Worm (Caenorhabditis elegans) whole organism, L1 larva: ENCODE results near the gene nhr-14.

ENCODE experiments used
- C16A3.4 ChIP-seq: fragments of 150-350 bp; optimal IDR thresholded peaks from 2 replicates; lab custom pipeline; 2014; ENCODE audit warnings: missing biosample characterization, missing genetic modification characterization
- C34B4.2 ChIP-seq: sonication (generic microtip); optimal IDR thresholded peaks from 2 replicates; lab custom pipeline; 2017; ENCODE audit warnings: mild to moderate bottlenecking, missing genetic modification characterization, missing compliant biosample characterization
- aha-1 ChIP-seq: fragments of 150-350 bp; optimal IDR thresholded peaks from 2 replicates; lab custom pipeline; 2014; ENCODE audit warnings: missing biosample characterization, missing genetic modification characterization
- blmp-1 ChIP-seq: fragments of 150-350 bp; optimal IDR thresholded peaks from 2 replicates; lab custom pipeline; 2014; ENCODE audit warnings: missing biosample characterization, missing genetic modification characterization
- ceh-63 ChIP-seq: fragments of 200-800 bp; sonication (Bioruptor generic); optimal IDR thresholded peaks from 2 replicates; lab custom pipeline; 2018; ENCODE audit warnings: mild to moderate bottlenecking, missing genetic modification characterization, missing compliant biosample characterization
- ceh-82 ChIP-seq, 3 experiments: fragments of 150-350 bp in 1 of 3; sonication (generic microtip) in 2 of 3; optimal IDR thresholded peaks; 2 replicates each; lab custom pipeline; 2014 to 2017; ENCODE audit warnings: missing biosample characterization in 3 of 3, missing genetic modification characterization in 3 of 3
- ceh-88 ChIP-seq: fragments of 200-800 bp; sonication (Bioruptor generic); IDR thresholded peaks from 2 replicates; pipeline ENCODE4 v1.3.6; 2022; ENCODE audit warnings: missing genetic modification characterization, missing compliant biosample characterization
- ceh-90 ChIP-seq: sonication (generic microtip); optimal IDR thresholded peaks from 2 replicates; lab custom pipeline; 2016; ENCODE audit warnings: missing genetic modification characterization, missing compliant biosample characterization
- ces-1 ChIP-seq: fragments of 150-350 bp; optimal IDR thresholded peaks from 2 replicates; lab custom pipeline; 2014; ENCODE audit warnings: missing biosample characterization, missing genetic modification reagents, missing genetic modification characterization
- dsc-1 ChIP-seq: sonication (generic microtip); optimal IDR thresholded peaks from 2 replicates; lab custom pipeline; 2016; ENCODE audit warnings: mild to moderate bottlenecking, missing genetic modification characterization, missing compliant biosample characterization
- efl-1 ChIP-seq, 4 experiments: fragments of 150-350 bp; optimal IDR thresholded peaks in 3 of 4; peaks in 1 of 4; 1 replicate in 1 of 4; 2 replicates in 3 of 4; lab custom pipeline; 2014; ENCODE audit warnings: missing biosample characterization in 2 of 4, missing genetic modification characterization in 2 of 4, missing genetic modification reagents in 2 of 4
- egl-13 ChIP-seq: sonication (generic microtip); optimal IDR thresholded peaks from 2 replicates; lab custom pipeline; 2016; ENCODE audit warnings: missing genotype, missing genetic modification reagents, missing genetic modification characterization, missing compliant biosample characterization
- elt-2 ChIP-seq: sonication (generic microtip); optimal IDR thresholded peaks from 2 replicates; lab custom pipeline; 2016; ENCODE audit warnings: missing genetic modification characterization, mild to moderate bottlenecking, inconsistent platforms, missing compliant biosample characterization, missing genetic modification reagents
- ets-5 ChIP-seq: fragments of 200-800 bp; sonication (Bioruptor generic); IDR thresholded peaks from 2 replicates; pipeline ENCODE4 v1.3.6; 2022; ENCODE audit warnings: missing genetic modification characterization, missing compliant biosample characterization
- fkh-10 ChIP-seq: sonication (generic microtip); optimal IDR thresholded peaks from 2 replicates; lab custom pipeline; 2017; ENCODE audit warnings: missing biosample characterization, missing genetic modification reagents, missing genetic modification characterization
- fos-1 ChIP-seq: fragments of 150-350 bp; optimal IDR thresholded peaks from 2 replicates; lab custom pipeline; 2014; ENCODE audit warnings: missing biosample characterization, missing genetic modification characterization
- grh-1 ChIP-seq: fragments of 200-800 bp; sonication (Bioruptor generic); IDR thresholded peaks from 2 replicates; pipeline ENCODE4 v1.3.6; 2022; ENCODE audit warnings: missing genetic modification reagents, missing genetic modification characterization, missing compliant biosample characterization
- isw-1 ChIP-seq: fragments of 200-800 bp; sonication (Bioruptor generic); IDR thresholded peaks from 2 replicates; pipeline ENCODE4 v1.3.6; 2022; ENCODE audit warnings: missing genetic modification characterization, missing compliant biosample characterization
- lin-14 ChIP-seq: fragments of 200-800 bp; sonication (Bioruptor generic); optimal IDR thresholded peaks from 2 replicates; lab custom pipeline; 2018; ENCODE audit warnings: mild to moderate bottlenecking, missing genetic modification characterization, moderate library complexity, missing compliant biosample characterization
- lin-35 ChIP-seq, 2 experiments: fragments of 150-350 bp; optimal IDR thresholded peaks; 2 replicates each; lab custom pipeline; 2014; ENCODE audit warnings: missing biosample characterization in 2 of 2, missing genetic modification characterization in 2 of 2, missing genetic modification reagents in 2 of 2
- mab-9 ChIP-seq: fragments of 200-800 bp; sonication (Bioruptor generic); IDR thresholded peaks from 2 replicates; pipeline ENCODE4 v1.3.6; 2022; ENCODE audit warnings: missing genetic modification reagents, missing genetic modification characterization, missing compliant biosample characterization
- mdl-1 ChIP-seq, 2 experiments: fragments of 150-350 bp; optimal IDR thresholded peaks; 2 replicates each; lab custom pipeline; 2014 to 2017; ENCODE audit warnings: missing biosample characterization in 2 of 2, missing genetic modification characterization in 2 of 2, inconsistent platforms in 1 of 2
- mef-2 ChIP-seq: fragments of 150-350 bp; optimal IDR thresholded peaks from 2 replicates; lab custom pipeline; 2014; ENCODE audit warnings: missing biosample characterization, missing genetic modification characterization
- mep-1 ChIP-seq: fragments of 150-350 bp; optimal IDR thresholded peaks from 2 replicates; lab custom pipeline; 2014; ENCODE audit warnings: missing biosample characterization, missing genetic modification characterization
- nhr-20 ChIP-seq: sonication (generic microtip); optimal IDR thresholded peaks from 2 replicates; lab custom pipeline; 2016; ENCODE audit warnings: mild to moderate bottlenecking, missing genetic modification characterization, missing compliant biosample characterization
- nhr-237 ChIP-seq: fragments of 150-350 bp; optimal IDR thresholded peaks from 2 replicates; lab custom pipeline; 2014; ENCODE audit warnings: missing biosample characterization, missing genetic modification characterization
- nhr-71 ChIP-seq: sonication (generic microtip); optimal IDR thresholded peaks from 2 replicates; lab custom pipeline; 2016; ENCODE audit warnings: mild to moderate bottlenecking, missing genetic modification characterization, moderate library complexity, missing compliant biosample characterization
- nhr-84 ChIP-seq: sonication (generic microtip); optimal IDR thresholded peaks from 2 replicates; lab custom pipeline; 2017; ENCODE audit warnings: missing biosample characterization, missing genetic modification characterization
- pqm-1 ChIP-seq: sonication (generic microtip); optimal IDR thresholded peaks from 3 replicates; lab custom pipeline; 2017; ENCODE audit warnings: missing biosample characterization, missing genetic modification characterization
- skn-1 ChIP-seq: fragments of 150-350 bp; optimal IDR thresholded peaks from 2 replicates; lab custom pipeline; 2014; ENCODE audit warnings: missing biosample characterization, missing genetic modification characterization
- snu-23 ChIP-seq: sonication (generic microtip); optimal IDR thresholded peaks from 2 replicates; lab custom pipeline; 2016; ENCODE audit warnings: missing genetic modification characterization, missing compliant biosample characterization
- sup-37 ChIP-seq: fragments of 200-800 bp; sonication (Bioruptor generic); optimal IDR thresholded peaks from 2 replicates; lab custom pipeline; 2018; ENCODE audit warnings: mild to moderate bottlenecking, missing genetic modification characterization, missing compliant biosample characterization
- tlp-1 ChIP-seq: fragments of 150-350 bp; optimal IDR thresholded peaks from 2 replicates; lab custom pipeline; 2014; ENCODE audit warnings: missing biosample characterization, missing genetic modification characterization
- unc-86 ChIP-seq: sonication (generic microtip); optimal IDR thresholded peaks from 2 replicates; lab custom pipeline; 2016; ENCODE audit warnings: missing genetic modification characterization, missing compliant biosample characterization
- unc-98 ChIP-seq: fragments of 200-800 bp; sonication (Bioruptor generic); IDR thresholded peaks from 2 replicates; pipeline ENCODE4 v1.3.6; 2022; ENCODE audit warnings: missing genetic modification characterization, missing compliant biosample characterization
- xbp-1 ChIP-seq: sonication (generic microtip); optimal IDR thresholded peaks from 2 replicates; lab custom pipeline; 2016; ENCODE audit warnings: missing genetic modification characterization, missing compliant biosample characterization
- zag-1 ChIP-seq: fragments of 150-350 bp; optimal IDR thresholded peaks from 2 replicates; lab custom pipeline; 2014; ENCODE audit warnings: missing biosample characterization, missing genetic modification characterization

The nhr-14 gene

DNA sequence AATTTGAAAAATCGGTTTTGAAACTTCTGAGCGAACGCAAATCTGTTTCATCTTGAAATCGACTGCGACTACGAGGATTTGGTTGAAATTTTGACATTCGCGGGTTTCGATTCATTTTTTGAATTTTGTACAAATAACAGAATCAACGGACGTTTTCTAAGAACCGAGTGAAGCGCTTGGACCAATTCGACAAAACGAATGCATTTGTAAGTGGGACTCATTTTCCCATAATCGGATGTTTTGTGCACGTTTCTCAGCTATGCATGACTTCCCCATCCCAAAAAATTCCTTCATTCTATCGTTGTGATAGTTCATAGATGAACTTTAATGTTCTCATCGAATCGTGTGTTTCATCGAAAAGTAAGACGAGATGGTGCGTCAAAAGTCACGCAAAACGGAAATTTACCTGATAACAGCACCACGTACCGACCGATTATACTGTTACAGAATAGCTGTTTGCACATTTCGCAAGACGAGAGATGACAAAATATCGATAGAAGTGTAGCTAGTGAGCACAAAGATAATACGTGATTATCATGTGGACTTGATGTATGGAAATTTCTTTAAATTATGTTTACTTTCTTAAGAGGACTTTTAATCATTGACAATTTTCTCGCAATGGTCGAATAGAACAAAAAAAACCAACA lies 5.7 kb downstream of the nhr-14 start, which contains the start of gene mec-10:
TSS of gene mec-10 (minus strand) at position 189 of the 647 bp plus-strand sequence.
- TF ChIP-seq sup-37 (GFP tag; lab: Kevin White, UChicago): no peak
- TF ChIP-seq elt-2 (tag; lab: Kevin White, UChicago): peak; percentile 95
- TF ChIP-seq lin-35 (GFP tag; optimal IDR thresholded peaks at IDR 0.05; lab: Kevin White, UChicago): peak in 1 of 2 experiments; percentile 41
- no peak for TF ChIP-seq tlp-1 (tag; lab: Kevin White, UChicago)
- TF ChIP-seq mdl-1 (tag; optimal IDR thresholded peaks at IDR 0.05; lab: Kevin White, UChicago): peak in 1 of 2 experiments; percentile 33
- no peak for TF ChIP-seq zag-1 (tag; lab: Kevin White, UChicago)
- no peak for TF ChIP-seq pqm-1 (tag; lab: Kevin White, UChicago)
- TF ChIP-seq unc-98 (GFP tag; lab: Robert Waterston, UW): no peak
- peak; percentile 14 for TF ChIP-seq nhr-71
- TF ChIP-seq ets-5: no peak
- TF ChIP-seq unc-86: peak; percentile 52
- TF ChIP-seq C34B4.2 (tag; lab: Kevin White, UChicago): no peak
- TF ChIP-seq efl-1 (optimal IDR thresholded peaks at IDR 0.05; lab: Kevin White, UChicago): no peak
- TF ChIP-seq efl-1 (GFP tag; optimal IDR thresholded peaks at IDR 0.05 in 1 of 2; lab: Kevin White, UChicago): peak in 1 of 2 experiments; percentile 31
- TF ChIP-seq isw-1 (GFP tag; lab: Robert Waterston, UW): no peak
- no peak for TF ChIP-seq ceh-82 (tag; optimal IDR thresholded peaks at IDR 0.05; lab: Kevin White, UChicago)
- TF ChIP-seq fos-1 (tag; lab: Kevin White, UChicago): no peak
- TF ChIP-seq, all 84 proteins: peak for 6

DNA sequence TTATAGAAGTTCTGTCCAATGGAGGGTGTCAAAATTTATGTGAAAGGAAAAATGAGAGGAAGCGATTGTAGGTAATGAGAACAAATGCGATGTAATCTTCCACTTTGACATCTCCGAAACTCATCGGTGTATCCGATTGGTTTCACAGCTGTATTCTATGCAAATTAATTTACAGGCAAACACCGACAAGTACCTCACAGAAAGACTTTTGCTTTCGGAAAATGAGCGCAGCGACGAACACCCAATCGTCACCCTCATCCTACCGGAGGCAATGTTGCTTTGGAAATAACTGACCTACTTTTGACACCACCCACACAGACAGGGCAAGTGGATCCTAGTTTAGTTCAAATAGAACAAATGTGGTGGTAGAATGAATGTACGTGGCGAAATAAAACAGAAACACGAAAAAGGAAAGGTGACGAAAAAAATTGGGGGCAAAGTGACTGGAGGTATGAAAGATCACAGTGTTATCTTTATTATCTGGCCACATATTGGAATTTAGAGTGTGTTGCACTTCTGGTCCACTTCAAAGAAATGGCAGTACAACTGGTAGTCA lies 12.0 kb downstream of the nhr-14 start:
- TF ChIP-seq ceh-63 (GFP tag; lab: Kevin White, UChicago) (no peak), blmp-1 (tag; lab: Kevin White, UChicago) (peak; percentile 57)

DNA sequence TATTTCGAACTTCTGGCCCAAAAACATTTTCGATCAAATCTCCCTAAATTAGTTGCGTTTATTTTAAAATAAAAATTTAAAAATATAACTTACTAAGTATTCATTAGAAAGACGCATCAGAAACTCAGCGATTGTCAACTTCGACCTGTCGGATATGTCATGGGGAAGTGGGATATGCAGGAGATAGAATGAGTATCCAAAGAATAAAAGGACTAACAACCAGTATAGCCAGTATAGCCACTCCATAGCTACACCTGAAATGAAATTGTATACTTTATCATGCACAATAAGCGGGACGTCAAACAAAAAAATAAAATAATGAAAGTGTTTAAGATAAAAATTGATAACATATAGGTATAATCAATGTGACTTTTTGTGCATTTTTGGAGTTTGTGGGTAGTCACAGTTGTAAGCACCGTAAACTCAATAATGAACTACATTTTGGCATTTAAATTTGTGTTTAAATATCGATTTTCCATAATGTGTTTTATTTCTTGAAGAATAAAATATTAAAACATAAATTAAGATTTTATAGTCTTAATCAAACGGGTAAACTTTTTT lies 12.8 kb downstream of the nhr-14 start, which contains the start of gene F16F9.4:
TSS of gene F16F9.4 (minus strand) at position 276 of the 561 bp plus-strand sequence.
- TF ChIP-seq efl-1 (optimal IDR thresholded peaks at IDR 0.05; lab: Kevin White, UChicago) (no peak), efl-1 (GFP tag; optimal IDR thresholded peaks at IDR 0.05 in 1 of 2; lab: Kevin White, UChicago) (peak in 1 of 2 experiments; percentile 68), ceh-90 (tag; lab: Kevin White, UChicago) (no peak), elt-2 (tag; lab: Kevin White, UChicago) (peak; percentile 54)

DNA sequence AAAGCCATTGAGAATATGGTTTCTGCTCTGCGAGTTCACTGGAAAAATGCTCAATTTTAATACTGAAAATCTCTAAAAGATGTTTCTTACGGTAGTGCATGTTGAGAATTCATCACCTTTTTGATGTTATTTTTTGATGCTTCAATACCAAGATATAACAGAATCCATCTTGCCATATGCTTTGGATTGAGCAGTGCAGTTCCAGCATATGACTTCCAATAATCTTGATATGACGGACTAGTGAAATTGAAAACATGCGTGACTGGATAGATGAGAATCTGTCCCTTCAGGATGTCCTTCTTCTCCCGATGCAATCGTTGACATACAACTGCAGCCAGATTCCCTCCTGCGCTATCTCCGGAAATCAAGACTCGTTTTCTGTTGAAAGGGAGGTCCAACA lies 15.0 kb downstream of the nhr-14 start:
- TF ChIP-seq lin-35 (GFP tag; optimal IDR thresholded peaks at IDR 0.05; lab: Kevin White, UChicago) (no peak), blmp-1 (tag; lab: Kevin White, UChicago) (peak; percentile 48), grh-1 (no peak)

DNA sequence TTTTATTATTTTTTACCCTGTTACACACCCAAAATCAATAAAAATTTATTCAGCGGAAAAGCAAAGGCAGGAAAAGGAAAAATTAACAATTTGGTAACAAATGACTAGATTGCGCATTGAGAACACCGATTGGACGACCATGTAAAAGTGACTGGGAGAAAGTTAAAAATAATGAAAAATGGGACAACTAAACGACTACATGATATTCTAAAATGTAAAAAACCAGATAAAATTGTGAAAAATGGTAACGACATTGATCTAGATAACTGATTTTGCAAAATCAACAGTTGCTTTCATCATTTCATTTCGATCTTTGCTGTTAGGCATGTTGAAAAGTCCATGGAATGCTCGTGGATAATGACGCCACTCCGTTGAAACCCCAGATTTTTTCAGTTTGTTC lies 16.2 kb downstream of the nhr-14 start:
- TF ChIP-seq mab-9 (GFP tag; lab: Robert Waterston, UW) (no peak), ces-1 (GFP tag; lab: Kevin White, UChicago) (no peak), nhr-20 (no peak), ets-5 (no peak), snu-23 (GFP tag; lab: Kevin White, UChicago) (no peak), skn-1 (tag; lab: Kevin White, UChicago) (no peak)

DNA sequence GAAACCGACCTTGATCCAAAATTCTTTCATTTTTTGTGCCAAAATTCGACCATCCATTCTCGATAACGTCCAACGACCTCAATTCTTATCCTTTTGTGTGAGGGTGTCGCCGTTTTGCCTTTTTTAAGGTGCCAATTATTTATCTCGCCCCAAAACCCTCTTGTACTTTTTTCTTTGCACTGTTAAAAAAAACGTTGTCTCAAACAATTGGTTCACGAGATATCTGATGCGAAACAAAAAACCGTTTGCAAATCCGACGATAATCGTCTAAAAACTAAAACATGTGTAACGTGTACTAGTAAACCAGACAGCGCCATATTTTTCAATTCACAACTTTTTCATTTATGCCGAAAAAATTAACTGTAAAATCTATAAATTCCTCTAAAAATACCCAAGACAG lies 18.7 kb downstream of the nhr-14 start, which contains the start of gene F16F9.3:
TSS of gene F16F9.3 (plus strand) at position 301 of the 400 bp plus-strand sequence.
- TF ChIP-seq dsc-1 (tag; lab: Kevin White, UChicago): no peak
- TF ChIP-seq nhr-84 (tag; lab: Kevin White, UChicago): no peak
- TF ChIP-seq mef-2 (tag; lab: Kevin White, UChicago): no peak
- no peak for TF ChIP-seq fkh-10 (GFP tag; lab: Kevin White, UChicago)
- no peak for TF ChIP-seq mep-1 (tag; lab: Kevin White, UChicago)
- TF ChIP-seq xbp-1: no peak
- TF ChIP-seq ceh-88: no peak
- TF ChIP-seq lin-14 (GFP tag; lab: Kevin White, UChicago): no peak
- no peak for TF ChIP-seq blmp-1 (tag; lab: Kevin White, UChicago)
- TF ChIP-seq sup-37 (GFP tag; lab: Kevin White, UChicago): no peak
- no peak for TF ChIP-seq egl-13 (tag; lab: Kevin White, UChicago)
- no peak for TF ChIP-seq C16A3.4
- no peak for TF ChIP-seq nhr-237 (tag; lab: Kevin White, UChicago)
- TF ChIP-seq aha-1 (tag; lab: Kevin White, UChicago): no peak
